Fruit fly (Drosophila melanogaster) whole organism, embryonic: ENCODE results near the gene AsnRS.

Experiments
- Abd-B ChIP-seq: fragments of 200-800 bp; sonication (Bioruptor generic); optimal IDR thresholded peaks from 2 replicates; lab custom pipeline; 2018; ENCODE audit warnings: missing biosample characterization, mild to moderate bottlenecking, missing genetic modification characterization, moderate library complexity
- Ada2b ChIP-seq: fragments of 200-800 bp; sonication (Bioruptor generic); IDR thresholded peaks from 2 replicates; pipeline ENCODE4 v1.3.6; 2022; ENCODE audit warnings: missing biosample characterization, missing genetic modification characterization
- Adf1 ChIP-seq: fragments of 200-800 bp; sonication (Bioruptor generic); IDR thresholded peaks from 2 replicates; pipeline ENCODE4 v1.3.6; 2022; ENCODE audit warnings: missing biosample characterization, missing genetic modification characterization
- Bdp1 ChIP-seq: fragments of 200-800 bp; sonication (Bioruptor generic); optimal IDR thresholded peaks from 3 replicates; lab custom pipeline; 2016; ENCODE audit warnings: missing biosample characterization, missing genetic modification characterization
- Bteb2 ChIP-seq: fragments of 200-800 bp; sonication (Bioruptor generic); optimal IDR thresholded peaks from 2 replicates; lab custom pipeline; 2016; ENCODE audit warnings: missing biosample characterization, missing genetic modification characterization
- CG11093 ChIP-seq: fragments of 200-800 bp; sonication (Bioruptor generic); IDR thresholded peaks from 3 replicates; pipeline ENCODE4 v1.3.6; 2022; ENCODE audit warnings: missing biosample characterization, missing genetic modification characterization
- CG11398 ChIP-seq: fragments of 200-800 bp; sonication (Bioruptor generic); optimal IDR thresholded peaks from 2 replicates; lab custom pipeline; 2016; ENCODE audit warnings: missing biosample characterization, missing genetic modification characterization
- CG13894 ChIP-seq: fragments of 200-800 bp; sonication (Bioruptor generic); optimal IDR thresholded peaks from 3 replicates; lab custom pipeline; 2018; ENCODE audit warnings: missing biosample characterization, mild to moderate bottlenecking, missing genetic modification characterization, moderate library complexity
- CG14441 ChIP-seq: fragments of 200-800 bp; sonication (Bioruptor generic); IDR thresholded peaks from 2 replicates; pipeline ENCODE4 v1.3.6; 2022; ENCODE audit warnings: missing biosample characterization, missing genetic modification characterization
- CG15269 ChIP-seq: fragments of 200-800 bp; sonication (Bioruptor generic); optimal IDR thresholded peaks from 2 replicates; lab custom pipeline; 2018; ENCODE audit warnings: missing biosample characterization, mild to moderate bottlenecking, missing genetic modification characterization, moderate library complexity
- CG18476 ChIP-seq: fragments of 200-800 bp; sonication (Bioruptor generic); optimal IDR thresholded peaks from 2 replicates; lab custom pipeline; 2016; ENCODE audit warnings: missing biosample characterization, mild to moderate bottlenecking, missing genetic modification characterization
- CG2889 ChIP-seq: fragments of 200-800 bp; sonication (Bioruptor generic); IDR thresholded peaks from 3 replicates; pipeline ENCODE4 v1.3.6; 2022; ENCODE audit warnings: missing biosample characterization, missing genetic modification characterization
- CG32767 ChIP-seq: fragments of 200-800 bp; sonication (Bioruptor generic); IDR thresholded peaks from 2 replicates; pipeline ENCODE4 v1.3.6; 2022; ENCODE audit warnings: missing biosample characterization, missing genetic modification characterization
- CG34376 ChIP-seq: fragments of 200-800 bp; sonication (Bioruptor generic); optimal IDR thresholded peaks from 2 replicates; lab custom pipeline; 2018; ENCODE audit warnings: missing biosample characterization, mild to moderate bottlenecking, missing genetic modification characterization
- CG4404 ChIP-seq: fragments of 200-800 bp; sonication (Bioruptor generic); IDR thresholded peaks from 2 replicates; pipeline ENCODE4 v1.3.6; 2022; ENCODE audit warnings: missing biosample characterization, missing genetic modification characterization
- CG7372 ChIP-seq: fragments of 200-800 bp; sonication (Bioruptor generic); IDR thresholded peaks from 2 replicates; pipeline ENCODE4 v1.3.6; 2022; ENCODE audit warnings: missing biosample characterization, missing genetic modification characterization
- CG7556 ChIP-seq: fragments of 200-800 bp; sonication (Bioruptor generic); optimal IDR thresholded peaks from 2 replicates; lab custom pipeline; 2017; ENCODE audit warnings: missing biosample characterization, mild to moderate bottlenecking, missing genetic modification characterization
- CG7786 ChIP-seq: fragments of 200-800 bp; sonication (Bioruptor generic); optimal IDR thresholded peaks from 2 replicates; lab custom pipeline; 2016; ENCODE audit warnings: missing biosample characterization, missing genetic modification characterization
- CG7987 ChIP-seq: fragments of 200-800 bp; sonication (Bioruptor generic); optimal IDR thresholded peaks from 2 replicates; lab custom pipeline; 2018; ENCODE audit warnings: missing biosample characterization, mild to moderate bottlenecking, missing genetic modification characterization, moderate library complexity
- CG8924 ChIP-seq: fragments of 200-800 bp; optimal IDR thresholded peaks from 3 replicates; lab custom pipeline; 2019; ENCODE audit warnings: missing biosample characterization, mild to moderate bottlenecking, missing genetic modification characterization, moderate library complexity
- CG9727 ChIP-seq: fragments of 200-800 bp; sonication (Bioruptor generic); optimal IDR thresholded peaks from 3 replicates; lab custom pipeline; 2017; ENCODE audit warnings: missing biosample characterization, mild to moderate bottlenecking, missing genetic modification characterization
- CTCF ChIP-seq: fragments of 200-800 bp; sonication (Bioruptor generic); optimal IDR thresholded peaks from 2 replicates; lab custom pipeline; 2017; ENCODE audit warnings: missing biosample characterization, mild to moderate bottlenecking, missing genetic modification characterization, moderate library complexity
- Dfd ChIP-seq, 2 experiments: fragments of >200 bp; optimal IDR thresholded peaks; 2 replicates each; lab custom pipeline; 2017; ENCODE audit warnings: missing biosample characterization in 2 of 2, missing genetic modification characterization in 2 of 2
- Dref ChIP-seq: fragments of 200-800 bp; sonication (Bioruptor generic); IDR thresholded peaks from 2 replicates; pipeline ENCODE4 v1.3.6; 2022; ENCODE audit warnings: missing biosample characterization, missing genetic modification characterization
- Gsc ChIP-seq: fragments of 200-800 bp; sonication (Bioruptor generic); IDR thresholded peaks from 2 replicates; pipeline ENCODE4 v1.3.6; 2022; ENCODE audit warnings: missing biosample characterization, missing genetic modification characterization
- H15 ChIP-seq: fragments of 200-800 bp; sonication (Bioruptor generic); IDR thresholded peaks from 3 replicates; pipeline ENCODE4 v1.3.6; 2022; ENCODE audit warnings: missing biosample characterization, missing genetic modification characterization
- Hsf ChIP-seq: fragments of 200-800 bp; sonication (Bioruptor generic); optimal IDR thresholded peaks from 3 replicates; lab custom pipeline; 2016; ENCODE audit warnings: missing biosample characterization, missing genetic modification characterization
- Mes4 ChIP-seq: fragments of 200-800 bp; sonication (Bioruptor generic); optimal IDR thresholded peaks from 2 replicates; lab custom pipeline; 2016; ENCODE audit warnings: missing biosample characterization, missing genetic modification characterization
- Mrtf ChIP-seq: fragments of 200-800 bp; sonication (Bioruptor generic); IDR thresholded peaks from 3 replicates; pipeline ENCODE4 v1.3.6; 2022; ENCODE audit warnings: missing biosample characterization, missing genetic modification characterization
- Nf-YC ChIP-seq: fragments of 200-800 bp; optimal IDR thresholded peaks from 3 replicates; lab custom pipeline; 2019; ENCODE audit warnings: missing biosample characterization, mild to moderate bottlenecking, missing genetic modification characterization, moderate library complexity
- Oaz ChIP-seq: fragments of 200-800 bp; sonication (Bioruptor generic); IDR thresholded peaks from 2 replicates; pipeline ENCODE4 v1.3.6; 2022; ENCODE audit warnings: missing biosample characterization, missing genetic modification characterization
- Rx ChIP-seq: fragments of 200-800 bp; sonication (Bioruptor generic); IDR thresholded peaks from 2 replicates; pipeline ENCODE4 v1.3.6; 2022; ENCODE audit warnings: missing biosample characterization, missing genetic modification characterization
- Scr ChIP-seq: fragments of 200-800 bp; sonication (Bioruptor generic); IDR thresholded peaks from 2 replicates; pipeline ENCODE4 v1.3.6; 2022; ENCODE audit warnings: missing biosample characterization, missing genetic modification characterization; ENCODE audit not compliant: partially characterized antibody
- Spps ChIP-seq: fragments of 200-800 bp; sonication (Bioruptor generic); optimal IDR thresholded peaks from 2 replicates; lab custom pipeline; 2018; ENCODE audit warnings: missing biosample characterization, mild to moderate bottlenecking, missing genetic modification characterization
- Stat92E ChIP-seq, 3 experiments: fragments of >200 bp in 2 of 3; fragments of 200-800 bp in 1 of 3; sonication (Bioruptor generic) in 1 of 3; optimal IDR thresholded peaks; 2 replicates each; lab custom pipeline; 2017 to 2019; ENCODE audit warnings: missing biosample characterization in 3 of 3, missing genetic modification characterization in 3 of 3, mild to moderate bottlenecking in 1 of 3, moderate library complexity in 1 of 3
- Vsx1 ChIP-seq: fragments of 200-800 bp; sonication (Bioruptor generic); optimal IDR thresholded peaks from 2 replicates; lab custom pipeline; 2017; ENCODE audit warnings: missing biosample characterization, mild to moderate bottlenecking, missing genetic modification characterization, missing genetic modification reagents
- bsh ChIP-seq, 2 experiments: fragments of 200-800 bp; sonication (Bioruptor generic); optimal IDR thresholded peaks; 2 replicates each; lab custom pipeline; 2017 to 2018; ENCODE audit warnings: mild to moderate bottlenecking in 2 of 2, missing biosample characterization in 2 of 2, missing genetic modification characterization in 2 of 2, moderate library complexity in 1 of 2
- cad ChIP-seq: fragments of >200 bp; optimal IDR thresholded peaks from 2 replicates; lab custom pipeline; 2017; ENCODE audit warnings: missing biosample characterization, missing genetic modification characterization
- cg ChIP-seq: fragments of 200-800 bp; sonication (Bioruptor generic); optimal IDR thresholded peaks from 3 replicates; lab custom pipeline; 2019; ENCODE audit warnings: missing biosample characterization, mild to moderate bottlenecking, missing genetic modification characterization, moderate library complexity
- disco-r ChIP-seq: fragments of 200-800 bp; sonication (Bioruptor generic); optimal IDR thresholded peaks from 2 replicates; lab custom pipeline; 2016; ENCODE audit warnings: missing biosample characterization, missing genetic modification characterization
- eyg ChIP-seq: fragments of 200-800 bp; sonication (Bioruptor generic); optimal IDR thresholded peaks from 3 replicates; lab custom pipeline; 2016; ENCODE audit warnings: missing biosample characterization, missing genetic modification characterization
- fru ChIP-seq: fragments of >200 bp; optimal IDR thresholded peaks from 2 replicates; lab custom pipeline; 2017
- grn ChIP-seq: fragments of 200-800 bp; sonication (Bioruptor generic); optimal IDR thresholded peaks from 3 replicates; lab custom pipeline; 2017; ENCODE audit warnings: missing biosample characterization, missing genetic modification characterization
- kah ChIP-seq: fragments of 200-800 bp; sonication (Bioruptor generic); optimal IDR thresholded peaks from 2 replicates; lab custom pipeline; 2018; ENCODE audit warnings: missing biosample characterization, mild to moderate bottlenecking, missing genetic modification characterization
- lola ChIP-seq, 3 experiments: fragments of >200 bp in 2 of 3; fragments of 200-800 bp in 1 of 3; sonication (Bioruptor generic) in 1 of 3; optimal IDR thresholded peaks; 2 replicates each; lab custom pipeline; 2017 to 2019; ENCODE audit warnings: missing biosample characterization in 3 of 3, missing genetic modification characterization in 3 of 3, mild to moderate bottlenecking in 1 of 3, moderate library complexity in 1 of 3
- nerfin-1 ChIP-seq: fragments of 200-800 bp; sonication (Bioruptor generic); optimal IDR thresholded peaks from 3 replicates; lab custom pipeline; 2019; ENCODE audit warnings: missing biosample characterization, mild to moderate bottlenecking, missing genetic modification characterization, moderate library complexity
- odd ChIP-seq: fragments of 200-800 bp; sonication (Bioruptor generic); optimal IDR thresholded peaks from 2 replicates; lab custom pipeline; 2017; ENCODE audit warnings: missing biosample characterization, mild to moderate bottlenecking, missing genetic modification characterization
- peb ChIP-seq: fragments of 200-800 bp; sonication (Bioruptor generic); IDR thresholded peaks from 2 replicates; pipeline ENCODE4 v1.3.6; 2022; ENCODE audit warnings: missing biosample characterization, missing genetic modification characterization
- pho ChIP-seq: fragments of 200-800 bp; sonication (Bioruptor generic); optimal IDR thresholded peaks from 2 replicates; lab custom pipeline; 2016; ENCODE audit warnings: missing biosample characterization, missing genetic modification characterization
- prd ChIP-seq, 3 experiments: fragments of >200 bp in 2 of 3; fragments of 200-800 bp in 1 of 3; sonication (Bioruptor generic) in 1 of 3; optimal IDR thresholded peaks in 2 of 3; IDR thresholded peaks in 1 of 3; 2 replicates in 2 of 3; 3 replicates in 1 of 3; pipeline versions ENCODE4 v1.3.6 to Lab custom; 2017 to 2022; ENCODE audit warnings: missing biosample characterization in 1 of 3, missing genetic modification characterization in 1 of 3
- zen2 ChIP-seq: fragments of 200-800 bp; sonication (Bioruptor generic); IDR thresholded peaks from 3 replicates; pipeline ENCODE4 v1.3.6; 2022; ENCODE audit warnings: missing biosample characterization, missing genetic modification characterization; ENCODE audit not compliant: partially characterized antibody

Gene AsnRS

DNA sequence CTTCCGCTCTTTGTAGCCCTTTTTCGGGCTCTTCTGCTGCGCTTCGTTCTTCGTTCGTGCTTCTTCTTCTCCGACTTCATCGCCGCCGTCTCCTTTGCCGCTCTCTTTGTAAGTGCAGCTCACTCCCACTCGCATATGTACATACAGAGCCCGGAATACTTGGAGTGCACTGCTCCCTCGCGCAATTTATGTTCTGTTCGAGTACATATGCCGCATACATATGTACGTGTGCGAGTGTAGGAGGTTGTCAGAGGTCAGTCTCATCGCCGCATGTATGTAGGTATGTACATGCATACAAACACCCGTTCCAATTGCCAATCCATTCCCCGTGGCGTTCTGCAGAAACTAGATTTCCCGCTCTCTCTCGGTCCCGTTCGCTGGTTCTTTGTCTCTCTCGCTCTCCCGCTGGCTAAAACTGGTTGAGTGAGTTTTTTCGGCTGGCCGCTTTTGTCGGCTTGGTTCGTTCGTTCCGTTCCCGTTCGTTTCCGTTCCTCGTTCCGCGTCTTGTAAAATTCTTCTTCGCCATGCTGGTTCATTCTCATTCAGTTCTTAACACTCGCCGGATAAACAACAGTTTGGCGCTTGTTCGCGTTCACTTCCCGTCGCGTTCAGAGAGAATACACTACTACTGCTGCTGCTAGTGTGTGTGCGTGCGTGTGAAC lies 26.4 kb upstream of the AsnRS start (continued):
- TF ChIP-seq odd (peak; percentile 20), CG13894 (peak; percentile 73), Dref (GFP tag; lab: Robert Waterston, UW) (no peak), CTCF (no peak), CG34376 (GFP tag; lab: Kevin White, UChicago) (peak; percentile 85), Spps (tag; lab: Kevin White, UChicago) (peak; percentile 19), Mes4 (GFP tag; lab: Kevin White, UChicago) (no peak), bsh (GFP tag; optimal IDR thresholded peaks at IDR 0.05; lab: Kevin White, UChicago) (peak in 1 of 2 experiments; percentile 37), Dfd (GFP tag; optimal IDR thresholded peaks at IDR 0.05; lab: Kevin White, UChicago) (no peak), prd (optimal IDR thresholded peaks at IDR 0.05; lab: Kevin White, UChicago) (no peak), prd (GFP tag; IDR thresholded peaks at IDR 0.05; lab: Robert Waterston, UW) (no peak), CG7556 (GFP tag; lab: Kevin White, UChicago) (no peak), CG7372 (GFP tag; lab: Robert Waterston, UW) (no peak), Rx (GFP tag; lab: Robert Waterston, UW) (no peak), CG9727 (GFP tag; lab: Kevin White, UChicago) (peak; percentile 17), Stat92E (GFP tag; optimal IDR thresholded peaks at IDR 0.05; lab: Kevin White, UChicago) (peak in 1 of 3 experiments; percentile 80), CG7786 (GFP tag; lab: Kevin White, UChicago) (no peak), kah (GFP tag; lab: Kevin White, UChicago) (peak; percentile 25), Bdp1 (GFP tag; lab: Kevin White, UChicago) (no peak), CG15269 (tag; lab: Kevin White, UChicago) (peak; percentile 32), Mrtf (GFP tag; lab: Robert Waterston, UW) (no peak), cad (peak; percentile 36), CG8924 (tag; lab: Kevin White, UChicago) (peak; percentile 78), grn (GFP tag; lab: Kevin White, UChicago) (no peak), Ada2b (no peak), Gsc (no peak), CG11398 (no peak), Abd-B (GFP tag; lab: Kevin White, UChicago) (no peak), eyg (GFP tag; lab: Kevin White, UChicago) (no peak), Nf-YC (tag; lab: Kevin White, UChicago) (peak; percentile 47), CG7987 (GFP tag; lab: Kevin White, UChicago) (peak; percentile 67), cg (GFP tag; lab: Kevin White, UChicago) (no peak), pho (no peak), CG32767 (GFP tag; lab: Robert Waterston, UW) (peak; percentile 32; the same call in 1 of the 2 replicates), CG11093 (GFP tag; lab: Robert Waterston, UW) (no peak), CG2889 (GFP tag; lab: Robert Waterston, UW) (no peak), peb (GFP tag; lab: Robert Waterston, UW) (0 out of 2 replicates have a peak, but pooled peaks have one; percentile 9), zen2 (GFP tag; lab: Robert Waterston, UW) (no peak), nerfin-1 (tag; lab: Kevin White, UChicago) (peak; percentile 50), CG14441 (GFP tag; lab: Robert Waterston, UW) (no peak), H15 (GFP tag; lab: Robert Waterston, UW) (no peak), lola (GFP tag; optimal IDR thresholded peaks at IDR 0.05; lab: Kevin White, UChicago) (no peak), Bteb2 (peak; percentile 44), Oaz (GFP tag; lab: Robert Waterston, UW) (no peak), CG18476 (no peak), Vsx1 (peak; percentile 8), disco-r (GFP tag; lab: Kevin White, UChicago) (no peak), Hsf (GFP tag; lab: Kevin White, UChicago) (no peak), Adf1 (GFP tag; lab: Robert Waterston, UW) (peak; percentile 60; the same call in 1 of the 2 replicates), fru (lab: Kevin White, UChicago) (no peak), CG4404 (GFP tag; lab: Robert Waterston, UW) (no peak), Scr (GFP tag; lab: Robert Waterston, UW) (peak; percentile 48)
